Fruit fly (Drosophila melanogaster) whole organism, embryonic: ENCODE results near the gene Rpt5.
A peak's percentile ranks its signal among the peaks of the same experiment; 100 is the strongest.

ENCODE experiments used
- Aef1 ChIP-seq: fragments of 200-800 bp; sonication (Bioruptor generic); IDR thresholded peaks from 3 replicates; pipeline ENCODE4 v1.3.6; 2022; ENCODE audit warnings: missing biosample characterization, missing genetic modification characterization
- Bteb2 ChIP-seq: fragments of 200-800 bp; sonication (Bioruptor generic); optimal IDR thresholded peaks from 2 replicates; lab custom pipeline; 2016; ENCODE audit warnings: missing biosample characterization, missing genetic modification characterization
- CG11696 ChIP-seq: fragments of 200-800 bp; sonication (Bioruptor generic); IDR thresholded peaks from 2 replicates; pipeline ENCODE4 v1.3.6; 2022; ENCODE audit warnings: missing biosample characterization, missing genetic modification characterization
- CG12155 ChIP-seq: fragments of 200-800 bp; sonication (Bioruptor generic); optimal IDR thresholded peaks from 3 replicates; lab custom pipeline; 2016; ENCODE audit warnings: missing biosample characterization, missing genetic modification characterization
- CG1233 ChIP-seq: fragments of 200-800 bp; sonication (Bioruptor generic); optimal IDR thresholded peaks from 4 replicates; lab custom pipeline; 2018; ENCODE audit warnings: missing biosample characterization, mild to moderate bottlenecking, missing genetic modification characterization
- CG13775 ChIP-seq: fragments of 200-800 bp; sonication (Bioruptor generic); optimal IDR thresholded peaks from 3 replicates; lab custom pipeline; 2017; ENCODE audit warnings: missing biosample characterization, mild to moderate bottlenecking, missing genetic modification characterization
- CG15479 ChIP-seq: fragments of 200-800 bp; sonication (Bioruptor generic); optimal IDR thresholded peaks from 3 replicates; lab custom pipeline; 2019; ENCODE audit warnings: missing biosample characterization, mild to moderate bottlenecking, missing genetic modification characterization, moderate library complexity
- CG15696 ChIP-seq: fragments of 200-800 bp; sonication (Bioruptor generic); optimal IDR thresholded peaks from 2 replicates; lab custom pipeline; 2019; ENCODE audit warnings: missing biosample characterization, mild to moderate bottlenecking, missing genetic modification characterization, moderate library complexity
- CG16863 ChIP-seq: fragments of 200-800 bp; sonication (Bioruptor generic); optimal IDR thresholded peaks from 3 replicates; lab custom pipeline; 2016; ENCODE audit warnings: missing biosample characterization, missing genetic modification characterization
- CG17385 ChIP-seq: fragments of 200-800 bp; sonication (Bioruptor generic); optimal IDR thresholded peaks from 3 replicates; lab custom pipeline; 2018; ENCODE audit warnings: missing biosample characterization, mild to moderate bottlenecking, missing genetic modification characterization
- CG18262 ChIP-seq: fragments of 200-800 bp; optimal IDR thresholded peaks from 3 replicates; lab custom pipeline; 2019; ENCODE audit warnings: missing biosample characterization, mild to moderate bottlenecking, missing genetic modification characterization, moderate library complexity
- CG18476 ChIP-seq: fragments of 200-800 bp; sonication (Bioruptor generic); optimal IDR thresholded peaks from 2 replicates; lab custom pipeline; 2016; ENCODE audit warnings: missing biosample characterization, mild to moderate bottlenecking, missing genetic modification characterization
- CG32767 ChIP-seq: fragments of 200-800 bp; sonication (Bioruptor generic); IDR thresholded peaks from 2 replicates; pipeline ENCODE4 v1.3.6; 2022; ENCODE audit warnings: missing biosample characterization, missing genetic modification characterization
- CG33557 ChIP-seq: fragments of 200-800 bp; sonication (Bioruptor generic); optimal IDR thresholded peaks from 2 replicates; lab custom pipeline; 2019; ENCODE audit warnings: missing biosample characterization, mild to moderate bottlenecking, missing genetic modification characterization, moderate library complexity
- CG4820 ChIP-seq: fragments of 200-800 bp; sonication (Bioruptor generic); optimal IDR thresholded peaks from 3 replicates; lab custom pipeline; 2016; ENCODE audit warnings: missing biosample characterization, missing genetic modification characterization
- CG6254 ChIP-seq: fragments of 200-800 bp; sonication (Bioruptor generic); optimal IDR thresholded peaks from 3 replicates; lab custom pipeline; 2017; ENCODE audit warnings: mild to moderate bottlenecking, missing biosample characterization, missing genetic modification reagents, missing genetic modification characterization
- CG6654 ChIP-seq: fragments of 200-800 bp; sonication (Bioruptor generic); optimal IDR thresholded peaks from 2 replicates; lab custom pipeline; 2017; ENCODE audit warnings: missing biosample characterization, mild to moderate bottlenecking, missing genetic modification characterization
- CG7556 ChIP-seq: fragments of 200-800 bp; sonication (Bioruptor generic); optimal IDR thresholded peaks from 2 replicates; lab custom pipeline; 2017; ENCODE audit warnings: missing biosample characterization, mild to moderate bottlenecking, missing genetic modification characterization
- CG7963 ChIP-seq: fragments of 200-800 bp; sonication (Bioruptor generic); IDR thresholded peaks from 3 replicates; pipeline ENCODE4 v1.3.6; 2022; ENCODE audit warnings: missing biosample characterization, missing genetic modification characterization; ENCODE audit not compliant: partially characterized antibody
- CG8089 ChIP-seq: fragments of 200-800 bp; sonication (Bioruptor generic); optimal IDR thresholded peaks from 3 replicates; lab custom pipeline; 2016; ENCODE audit warnings: missing biosample characterization, missing genetic modification characterization
- CG9797 ChIP-seq: fragments of 200-800 bp; sonication (Bioruptor generic); optimal IDR thresholded peaks from 3 replicates; lab custom pipeline; 2018; ENCODE audit warnings: missing biosample characterization, mild to moderate bottlenecking, missing genetic modification characterization
- Dbx ChIP-seq: fragments of 200-800 bp; sonication (Bioruptor generic); IDR thresholded peaks from 3 replicates; pipeline ENCODE4 v1.3.6; 2022; ENCODE audit warnings: missing biosample characterization, missing genetic modification characterization
- Drgx ChIP-seq: fragments of 200-800 bp; sonication (Bioruptor generic); IDR thresholded peaks from 2 replicates; pipeline ENCODE4 v1.3.6; 2022; ENCODE audit warnings: missing biosample characterization, missing genetic modification characterization
- Gsc ChIP-seq: fragments of 200-800 bp; sonication (Bioruptor generic); IDR thresholded peaks from 2 replicates; pipeline ENCODE4 v1.3.6; 2022; ENCODE audit warnings: missing biosample characterization, missing genetic modification characterization
- Hey ChIP-seq: fragments of 200-800 bp; sonication (Bioruptor generic); optimal IDR thresholded peaks from 3 replicates; lab custom pipeline; 2018; ENCODE audit warnings: missing biosample characterization, mild to moderate bottlenecking, missing genetic modification characterization
- Kr ChIP-seq: fragments of 200-800 bp; sonication (Bioruptor generic); optimal IDR thresholded peaks from 2 replicates; lab custom pipeline; 2017; ENCODE audit warnings: missing biosample characterization, mild to moderate bottlenecking, missing genetic modification characterization
- NfI ChIP-seq: fragments of 200-800 bp; sonication (Bioruptor generic); optimal IDR thresholded peaks from 3 replicates; lab custom pipeline; 2018; ENCODE audit warnings: missing biosample characterization, mild to moderate bottlenecking, missing genetic modification characterization, moderate library complexity
- PHDP ChIP-seq: fragments of 200-800 bp; sonication (Bioruptor generic); optimal IDR thresholded peaks from 3 replicates; lab custom pipeline; 2018; ENCODE audit warnings: missing biosample characterization, mild to moderate bottlenecking, missing genetic modification characterization, moderate library complexity
- Poxn ChIP-seq: fragments of 200-800 bp; sonication (Bioruptor generic); IDR thresholded peaks from 2 replicates; pipeline ENCODE4 v1.3.6; 2022; ENCODE audit warnings: missing biosample characterization, missing genetic modification characterization
- Rfx ChIP-seq: fragments of 200-800 bp; sonication (Bioruptor generic); IDR thresholded peaks from 2 replicates; pipeline ENCODE4 v1.3.6; 2022; ENCODE audit warnings: missing biosample characterization, missing genetic modification characterization
- Sry-δ ChIP-seq: fragments of 200-800 bp; sonication (Bioruptor generic); optimal IDR thresholded peaks from 2 replicates; lab custom pipeline; 2016; ENCODE audit warnings: missing biosample characterization, missing genetic modification characterization
- Taf1 ChIP-seq: fragments of 200-800 bp; sonication (Bioruptor generic); IDR thresholded peaks from 2 replicates; pipeline ENCODE4 v1.3.6; 2022; ENCODE audit warnings: missing biosample characterization, missing genetic modification characterization
- ash1 ChIP-seq: fragments of 200-800 bp; sonication (Bioruptor generic); optimal IDR thresholded peaks from 2 replicates; lab custom pipeline; 2018; ENCODE audit warnings: missing biosample characterization, mild to moderate bottlenecking, missing genetic modification characterization
- bbx ChIP-seq: fragments of 200-800 bp; sonication (Bioruptor generic); IDR thresholded peaks from 2 replicates; pipeline ENCODE4 v1.3.6; 2022; ENCODE audit warnings: missing biosample characterization, missing genetic modification characterization; ENCODE audit not compliant: partially characterized antibody
- cg ChIP-seq: fragments of 200-800 bp; sonication (Bioruptor generic); optimal IDR thresholded peaks from 3 replicates; lab custom pipeline; 2019; ENCODE audit warnings: missing biosample characterization, mild to moderate bottlenecking, missing genetic modification characterization, moderate library complexity
- dpn ChIP-seq, 2 experiments: fragments of 200-800 bp; sonication (Bioruptor generic); optimal IDR thresholded peaks; 3 replicates each; lab custom pipeline; 2016; ENCODE audit warnings: missing biosample characterization in 2 of 2, missing genetic modification characterization in 2 of 2
- hbn ChIP-seq: fragments of 200-800 bp; sonication (Bioruptor generic); IDR thresholded peaks from 2 replicates; pipeline ENCODE4 v1.3.6; 2022; ENCODE audit warnings: missing biosample characterization, missing genetic modification characterization; ENCODE audit not compliant: partially characterized antibody
- inv ChIP-seq: fragments of 200-800 bp; sonication (Bioruptor generic); IDR thresholded peaks from 2 replicates; pipeline ENCODE4 v1.3.6; 2022; ENCODE audit warnings: missing biosample characterization, missing genetic modification characterization; ENCODE audit not compliant: partially characterized antibody
- ken ChIP-seq: fragments of 200-800 bp; sonication (Bioruptor generic); IDR thresholded peaks from 3 replicates; pipeline ENCODE4 v1.3.6; 2022; ENCODE audit warnings: missing biosample characterization, missing genetic modification characterization
- lbe ChIP-seq: fragments of 200-800 bp; sonication (Bioruptor generic); optimal IDR thresholded peaks from 2 replicates; lab custom pipeline; 2016; ENCODE audit warnings: missing biosample characterization, mild to moderate bottlenecking, missing genetic modification characterization
- maf-S ChIP-seq: fragments of 200-800 bp; sonication (Bioruptor generic); optimal IDR thresholded peaks from 2 replicates; lab custom pipeline; 2016; ENCODE audit warnings: missing biosample characterization, missing genetic modification characterization
- nau ChIP-seq: fragments of 200-800 bp; sonication (Bioruptor generic); optimal IDR thresholded peaks from 3 replicates; lab custom pipeline; 2017; ENCODE audit warnings: missing biosample characterization, mild to moderate bottlenecking, missing genetic modification characterization, missing genetic modification reagents
- pho ChIP-seq: fragments of 200-800 bp; sonication (Bioruptor generic); optimal IDR thresholded peaks from 2 replicates; lab custom pipeline; 2016; ENCODE audit warnings: missing biosample characterization, missing genetic modification characterization
- run ChIP-seq: fragments of 200-800 bp; sonication (Bioruptor generic); optimal IDR thresholded peaks from 3 replicates; lab custom pipeline; 2018; ENCODE audit warnings: missing biosample characterization, mild to moderate bottlenecking, missing genetic modification characterization
- sob ChIP-seq: fragments of 200-800 bp; sonication (Bioruptor generic); IDR thresholded peaks from 2 replicates; pipeline ENCODE4 v1.3.6; 2022; ENCODE audit warnings: missing biosample characterization, missing genetic modification characterization
- ssp ChIP-seq: fragments of 200-800 bp; sonication (Bioruptor generic); IDR thresholded peaks from 2 replicates; pipeline ENCODE4 v1.3.6; 2022; ENCODE audit warnings: missing biosample characterization, missing genetic modification characterization
- tin ChIP-seq: fragments of 200-800 bp; sonication (Bioruptor generic); optimal IDR thresholded peaks from 3 replicates; lab custom pipeline; 2016; ENCODE audit warnings: missing biosample characterization, missing genetic modification characterization
- tna ChIP-seq: fragments of 200-800 bp; sonication (Bioruptor generic); IDR thresholded peaks from 2 replicates; pipeline ENCODE4 v1.3.6; 2022; ENCODE audit warnings: missing biosample characterization, missing genetic modification characterization; ENCODE audit not compliant: partially characterized antibody
- zen2 ChIP-seq: fragments of 200-800 bp; sonication (Bioruptor generic); IDR thresholded peaks from 3 replicates; pipeline ENCODE4 v1.3.6; 2022; ENCODE audit warnings: missing biosample characterization, missing genetic modification characterization; ENCODE audit not compliant: partially characterized antibody

Rpt5 gene

DNA sequence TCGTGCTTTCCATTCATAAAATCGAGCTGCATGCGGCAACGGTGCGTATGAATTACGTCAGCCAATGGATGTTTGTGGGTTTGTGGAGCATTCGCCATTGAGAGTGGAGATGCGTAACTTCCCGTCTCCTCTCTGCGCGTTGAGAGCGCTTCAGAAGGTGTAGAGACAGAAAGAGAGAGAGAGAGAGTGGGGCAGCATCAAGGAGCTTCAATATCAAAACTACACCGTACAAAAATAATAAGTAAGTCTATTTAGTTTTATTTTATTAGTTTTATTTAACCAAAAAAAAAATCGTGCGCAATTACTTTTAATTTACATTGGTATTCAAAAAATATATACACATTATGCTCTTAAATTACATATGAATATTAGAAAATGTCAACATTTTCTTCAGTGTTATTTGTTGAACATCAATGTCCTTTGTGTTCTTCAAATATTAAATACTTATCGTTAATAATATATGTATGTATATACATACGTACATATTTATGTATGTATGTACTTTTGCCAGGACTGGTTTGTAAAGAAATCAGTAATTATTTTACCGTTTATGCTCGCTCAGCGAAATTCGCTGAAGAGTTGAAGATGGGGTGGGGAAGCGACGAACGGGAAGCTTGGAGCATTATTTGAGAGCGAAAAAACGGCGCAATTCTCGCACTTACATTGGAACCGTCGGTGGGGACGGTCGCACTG is 29.9 kb upstream of the Rpt5 start, which contains the start of gene CG10365 (continued):
- TF ChIP-seq CG7963 (GFP tag; lab: Robert Waterston, UW) (no peak), tin (GFP tag; lab: Kevin White, UChicago) (peak; percentile 67), CG18476 (GFP tag; lab: Kevin White, UChicago) (peak; percentile 58), bbx (GFP tag; lab: Robert Waterston, UW) (0 out of 2 replicates have a peak, but pooled peaks have one; percentile 13), CG7556 (GFP tag; lab: Kevin White, UChicago) (peak; percentile 96), CG15696 (tag; lab: Kevin White, UChicago) (peak; percentile 40), Sry-δ (no peak), zen2 (no peak), CG9797 (GFP tag; lab: Kevin White, UChicago) (no peak), CG17385 (peak; percentile 84), Poxn (peak; percentile 54; the same call in 1 of the 2 replicates), ssp (GFP tag; lab: Robert Waterston, UW) (peak; percentile 65), Rfx (GFP tag; lab: Robert Waterston, UW) (peak; percentile 87), CG11696 (GFP tag; lab: Robert Waterston, UW) (peak; percentile 70), inv (GFP tag; lab: Robert Waterston, UW) (no peak), nau (peak; percentile 83), ash1 (no peak), Bteb2 (GFP tag; lab: Kevin White, UChicago) (no peak), run (peak; percentile 79), tna (no peak; the same call in 1 of the 2 replicates), CG6654 (GFP tag; lab: Kevin White, UChicago) (peak; percentile 5), Kr (GFP tag; lab: Kevin White, UChicago) (no peak), Hey (tag; lab: Kevin White, UChicago) (no peak), CG8089 (GFP tag; lab: Kevin White, UChicago) (no peak), NfI (GFP tag; lab: Kevin White, UChicago) (peak; percentile 52), PHDP (tag; lab: Kevin White, UChicago) (peak; percentile 96), CG33557 (GFP tag; lab: Kevin White, UChicago) (no peak), maf-S (GFP tag; lab: Kevin White, UChicago) (no peak), CG6254 (GFP tag; lab: Kevin White, UChicago) (peak; percentile 52), CG4820 (peak; percentile 49), hbn (GFP tag; lab: Robert Waterston, UW) (no peak), CG1233 (GFP tag; lab: Kevin White, UChicago) (peak; percentile 75), CG15479 (no peak), Gsc (GFP tag; lab: Robert Waterston, UW) (no peak), Drgx (peak; percentile 85), Aef1 (GFP tag; lab: Robert Waterston, UW) (peak; percentile 78), pho (GFP tag; lab: Kevin White, UChicago) (no peak), CG16863 (GFP tag; lab: Kevin White, UChicago) (no peak), ken (GFP tag; lab: Robert Waterston, UW) (no peak), CG12155 (peak; percentile 76), dpn (GFP tag; optimal IDR thresholded peaks at IDR 0.05; lab: Kevin White, UChicago) (peak in 1 of 2 experiments; percentile 86), lbe (GFP tag; lab: Kevin White, UChicago) (peak; percentile 3), CG32767 (GFP tag; lab: Robert Waterston, UW) (peak; percentile 88), cg (GFP tag; lab: Kevin White, UChicago) (no peak), Dbx (GFP tag; lab: Robert Waterston, UW) (peak; percentile 85), CG18262 (tag; lab: Kevin White, UChicago) (peak; percentile 78), Taf1 (GFP tag; lab: Robert Waterston, UW) (no peak), CG13775 (peak; percentile 71), sob (GFP tag; lab: Robert Waterston, UW) (peak; percentile 80)
